Worm (Caenorhabditis elegans) whole organism, L4 larva: ENCODE results near the gene F42H10.2.

Experiments used
- ceh-28 ChIP-seq: fragments of 150-350 bp; optimal IDR thresholded peaks from 2 replicates; lab custom pipeline; 2014; ENCODE audit warnings: missing biosample characterization, missing genetic modification reagents, missing genetic modification characterization
- ctbp-1 ChIP-seq: fragments of 200-800 bp; sonication (Bioruptor generic); IDR thresholded peaks from 2 replicates; pipeline ENCODE4 v1.3.6; 2022; ENCODE audit warnings: missing genetic modification reagents, missing genetic modification characterization, missing compliant biosample characterization
- egl-43 ChIP-seq: fragments of 200-800 bp; sonication (Bioruptor generic); IDR thresholded peaks from 2 replicates; pipeline ENCODE4 v1.3.6; 2022; ENCODE audit warnings: missing genetic modification reagents, missing genetic modification characterization, missing compliant biosample characterization
- lin-13 ChIP-seq: fragments of 150-350 bp; optimal IDR thresholded peaks from 2 replicates; lab custom pipeline; 2014; ENCODE audit warnings: missing biosample characterization, missing genetic modification reagents, missing genetic modification characterization
- nhr-25 ChIP-seq: sonication (generic microtip); optimal IDR thresholded peaks from 2 replicates; lab custom pipeline; 2017; ENCODE audit warnings: missing genetic modification characterization, mild to moderate bottlenecking, missing compliant biosample characterization, antibody characterized with exemption, moderate library complexity, borderline replicate concordance; ENCODE audit not compliant: insufficient read depth
- php-3 ChIP-seq: fragments of 200-800 bp; sonication (Bioruptor generic); IDR thresholded peaks from 2 replicates; pipeline ENCODE4 v1.3.6; 2022; ENCODE audit warnings: missing genetic modification reagents, missing genetic modification characterization, missing compliant biosample characterization
- unc-62 ChIP-seq, 3 experiments: fragments of 150-350 bp in 1 of 3; sonication (generic microtip); optimal IDR thresholded peaks in 2 of 3; peaks in 1 of 3; 1 replicate in 1 of 3; 2 replicates in 2 of 3; lab custom pipeline; 2014 to 2017; ENCODE audit warnings: missing biosample characterization in 3 of 3, missing genetic modification characterization in 3 of 3, missing genetic modification reagents in 3 of 3, missing genotype in 1 of 3
- zag-1 ChIP-seq: fragments of 150-350 bp; optimal IDR thresholded peaks from 2 replicates; lab custom pipeline; 2014; ENCODE audit warnings: missing biosample characterization, missing genetic modification characterization

DNA sequence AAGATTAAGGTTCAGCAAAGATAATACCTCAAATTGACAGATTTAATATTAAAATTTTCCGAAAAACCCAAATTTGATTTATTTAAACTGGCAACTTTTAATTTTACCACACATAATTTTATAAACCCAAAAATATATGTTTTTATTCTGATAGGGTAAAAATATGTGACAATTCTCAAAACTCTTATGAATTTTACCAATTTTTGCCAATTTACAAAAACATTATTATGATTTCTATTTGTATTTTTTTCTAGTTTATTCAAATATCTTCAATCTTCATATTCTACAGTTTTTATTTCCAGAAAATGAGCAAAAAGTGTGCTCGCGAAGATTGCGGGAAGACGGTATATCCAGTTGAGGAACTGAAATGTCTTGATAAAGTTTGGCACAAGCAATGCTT, 6.6 kb upstream of the F42H10.2 start, which contains the start of gene F42H10.3:
- no peak for TF ChIP-seq unc-62 (GFP tag; optimal IDR thresholded peaks at IDR 0.05 in 1 of 2; lab: Kevin White, UChicago)
- no peak for TF ChIP-seq unc-62 (tag; optimal IDR thresholded peaks at IDR 0.05; lab: Kevin White, UChicago)
- TF ChIP-seq zag-1: no peak
- no peak for TF ChIP-seq ctbp-1 (GFP tag; lab: Robert Waterston, UW)
- TF ChIP-seq egl-43: no peak
- no peak for TF ChIP-seq ceh-28 (tag; lab: Kevin White, UChicago)
- no peak for TF ChIP-seq php-3
- no peak for TF ChIP-seq nhr-25
- no peak for TF ChIP-seq lin-13 (GFP tag; lab: Kevin White, UChicago)
